Worm (Caenorhabditis elegans) whole organism, mixed stage, embryonic: Measurements from ENCODE around the gene str-228.

ENCODE experiments used
- M03D4.4 ChIP-seq: sonication (generic microtip); optimal IDR thresholded peaks from 2 replicates; lab custom pipeline; 2017; ENCODE audit warnings: mild to moderate bottlenecking, missing genetic modification characterization, missing compliant biosample characterization
- bed-3 ChIP-seq: fragments of 200-800 bp; sonication (Bioruptor generic); optimal IDR thresholded peaks from 3 replicates; lab custom pipeline; 2018; ENCODE audit warnings: mild to moderate bottlenecking, missing genetic modification characterization, moderate library complexity, missing compliant biosample characterization
- blmp-1 ChIP-seq: fragments of 150-350 bp; optimal IDR thresholded peaks from 2 replicates; lab custom pipeline; 2014; ENCODE audit warnings: missing biosample characterization, missing genetic modification characterization
- ceh-39 ChIP-seq: fragments of 150-350 bp; optimal IDR thresholded peaks from 2 replicates; lab custom pipeline; 2014; ENCODE audit warnings: missing biosample characterization, missing genetic modification characterization
- ceh-43 ChIP-seq: fragments of 200-800 bp; sonication (Bioruptor generic); optimal IDR thresholded peaks from 2 replicates; lab custom pipeline; 2018; ENCODE audit warnings: mild to moderate bottlenecking, missing genetic modification characterization, moderate library complexity, missing compliant biosample characterization
- ces-1 ChIP-seq: fragments of 150-350 bp; optimal IDR thresholded peaks from 2 replicates; lab custom pipeline; 2014; ENCODE audit warnings: missing biosample characterization, missing genetic modification reagents, missing genetic modification characterization
- cnd-1 ChIP-seq: fragments of 200-800 bp; sonication (Bioruptor generic); optimal IDR thresholded peaks from 2 replicates; lab custom pipeline; 2018; ENCODE audit warnings: mild to moderate bottlenecking, missing genetic modification characterization, missing compliant biosample characterization
- elt-1 ChIP-seq: sonication (generic microtip); optimal IDR thresholded peaks from 2 replicates; lab custom pipeline; 2017; ENCODE audit warnings: missing genetic modification characterization, mild to moderate bottlenecking, missing compliant biosample characterization, antibody characterized with exemption, moderate library complexity, borderline replicate concordance; ENCODE audit not compliant: insufficient read depth
- elt-3 ChIP-seq: fragments of 150-350 bp; optimal IDR thresholded peaks from 2 replicates; lab custom pipeline; 2014; ENCODE audit warnings: missing biosample characterization, missing genetic modification characterization
- flh-1 ChIP-seq: fragments of 200-800 bp; sonication (Bioruptor generic); optimal IDR thresholded peaks from 2 replicates; lab custom pipeline; 2018; ENCODE audit warnings: mild to moderate bottlenecking, missing genetic modification characterization, moderate library complexity, missing compliant biosample characterization
- hlh-1 ChIP-seq: fragments of 150-350 bp; optimal IDR thresholded peaks from 2 replicates; lab custom pipeline; 2014; ENCODE audit warnings: missing biosample characterization, missing genetic modification reagents, missing genetic modification characterization
- lin-13 ChIP-seq: fragments of 150-350 bp; optimal IDR thresholded peaks from 2 replicates; lab custom pipeline; 2014; ENCODE audit warnings: missing biosample characterization, missing genetic modification characterization
- lin-32 ChIP-seq: fragments of 200-800 bp; sonication (Bioruptor generic); optimal IDR thresholded peaks from 2 replicates; lab custom pipeline; 2018; ENCODE audit warnings: mild to moderate bottlenecking, missing genetic modification characterization, missing compliant biosample characterization
- lsy-2 ChIP-seq: fragments of 150-350 bp; optimal IDR thresholded peaks from 2 replicates; lab custom pipeline; 2014; ENCODE audit warnings: missing biosample characterization, missing genetic modification characterization
- mep-1 ChIP-seq: fragments of 150-350 bp; optimal IDR thresholded peaks from 2 replicates; lab custom pipeline; 2017; ENCODE audit warnings: missing biosample characterization, missing genetic modification reagents, missing genetic modification characterization, inconsistent platforms
- mls-2 ChIP-seq: sonication (generic microtip); optimal IDR thresholded peaks from 2 replicates; lab custom pipeline; 2016; ENCODE audit warnings: mild to moderate bottlenecking, missing genetic modification characterization, moderate library complexity, missing compliant biosample characterization
- nhr-12 ChIP-seq: fragments of 150-350 bp; optimal IDR thresholded peaks from 2 replicates; lab custom pipeline; 2014; ENCODE audit warnings: missing biosample characterization, missing genetic modification characterization
- nhr-2 ChIP-seq: fragments of 150-350 bp; optimal IDR thresholded peaks from 2 replicates; lab custom pipeline; 2014; ENCODE audit warnings: missing biosample characterization, missing genetic modification characterization
- nhr-237 ChIP-seq: fragments of 150-350 bp; optimal IDR thresholded peaks from 2 replicates; lab custom pipeline; 2014; ENCODE audit warnings: missing biosample characterization, missing genetic modification characterization
- nhr-28 ChIP-seq: fragments of 150-350 bp; optimal IDR thresholded peaks from 2 replicates; lab custom pipeline; 2014; ENCODE audit warnings: missing biosample characterization, missing genetic modification characterization
- nhr-76 ChIP-seq: sonication (generic microtip); optimal IDR thresholded peaks from 2 replicates; lab custom pipeline; 2017; ENCODE audit warnings: missing biosample characterization, missing genetic modification characterization
- pha-4 ChIP-seq: fragments of 150-350 bp; optimal IDR thresholded peaks from 2 replicates; lab custom pipeline; 2018; ENCODE audit warnings: missing biosample characterization, missing genetic modification reagents, missing genetic modification characterization
- sem-2 ChIP-seq: fragments of 200-800 bp; sonication (Bioruptor generic); optimal IDR thresholded peaks from 2 replicates; lab custom pipeline; 2018; ENCODE audit warnings: mild to moderate bottlenecking, missing genetic modification characterization, missing compliant biosample characterization
- snpc-4 ChIP-seq: fragments of 150-350 bp; optimal IDR thresholded peaks from 2 replicates; lab custom pipeline; 2014; ENCODE audit warnings: missing biosample characterization, missing genetic modification characterization
- sptf-1 ChIP-seq: sonication (generic microtip); optimal IDR thresholded peaks from 2 replicates; lab custom pipeline; 2017; ENCODE audit warnings: mild to moderate bottlenecking, missing genetic modification characterization, moderate library complexity, missing compliant biosample characterization
- tbx-8 ChIP-seq: fragments of 200-800 bp; sonication (Bioruptor generic); optimal IDR thresholded peaks from 2 replicates; lab custom pipeline; 2018; ENCODE audit warnings: mild to moderate bottlenecking, missing genetic modification characterization, moderate library complexity, missing compliant biosample characterization
- unc-120 ChIP-seq: sonication (generic microtip); optimal IDR thresholded peaks from 2 replicates; lab custom pipeline; 2017; ENCODE audit warnings: missing genetic modification characterization, missing compliant biosample characterization; ENCODE audit not compliant: poor library complexity, severe bottlenecking
- unc-39 ChIP-seq: fragments of 150-350 bp; optimal IDR thresholded peaks from 2 replicates; lab custom pipeline; 2014; ENCODE audit warnings: missing biosample characterization, missing genetic modification characterization
- unc-62 ChIP-seq: fragments of 150-350 bp; optimal IDR thresholded peaks from 2 replicates; lab custom pipeline; 2014; ENCODE audit warnings: missing biosample characterization, missing genetic modification reagents, missing genetic modification characterization
- zip-8 ChIP-seq: fragments of 150-350 bp; optimal IDR thresholded peaks from 2 replicates; lab custom pipeline; 2014; ENCODE audit warnings: missing biosample characterization, missing genetic modification characterization
- ztf-11 ChIP-seq: fragments of 150-350 bp; optimal IDR thresholded peaks from 2 replicates; lab custom pipeline; 2014; ENCODE audit warnings: missing biosample characterization, missing genetic modification characterization

The str-228 gene

ce11 chrV:3490435-3490834, 19.5 kb upstream of the str-228 start, which contains the start of gene srbc-36:
srbc-36 (minus strand) TSS chrV:3490535.
- no peak for TF ChIP-seq pha-4
- no peak for TF ChIP-seq sem-2 (GFP tag; lab: Kevin White, UChicago)
- no peak for TF ChIP-seq ztf-11
- TF ChIP-seq lsy-2 (tag; lab: Kevin White, UChicago) = no peak
- no peak for TF ChIP-seq mls-2 (tag; lab: Kevin White, UChicago)
- TF ChIP-seq M03D4.4 (tag; lab: Kevin White, UChicago) = no peak
- TF ChIP-seq elt-3 (tag; lab: Kevin White, UChicago) = no peak
- TF ChIP-seq mep-1 (tag; lab: Kevin White, UChicago) = no peak
- no peak for TF ChIP-seq blmp-1 (tag; lab: Kevin White, UChicago)
- TF ChIP-seq cnd-1 (tag; lab: Kevin White, UChicago) = no peak
- no peak for TF ChIP-seq sptf-1
- TF ChIP-seq nhr-28 (tag; lab: Kevin White, UChicago) = no peak
- TF ChIP-seq bed-3 (GFP tag; lab: Kevin White, UChicago) = no peak
- TF ChIP-seq zip-8 (tag; lab: Kevin White, UChicago) = no peak
- TF ChIP-seq unc-39 (tag; lab: Kevin White, UChicago) = no peak
- no peak for TF ChIP-seq nhr-237 (tag; lab: Kevin White, UChicago)
- TF ChIP-seq nhr-2 (tag; lab: Kevin White, UChicago) = no peak
- TF ChIP-seq unc-62 (GFP tag; lab: Kevin White, UChicago) = no peak
- no peak for TF ChIP-seq nhr-76 (tag; lab: Kevin White, UChicago)

- TF ChIP-seq lin-13 (tag; lab: Kevin White, UChicago) = no peak
- no peak for TF ChIP-seq mep-1 (tag; lab: Kevin White, UChicago)
- no peak for TF ChIP-seq unc-120 (tag; lab: Kevin White, UChicago)
- TF ChIP-seq nhr-76 (tag; lab: Kevin White, UChicago) = no peak
- TF ChIP-seq ztf-11 = no peak
- TF ChIP-seq nhr-28 (tag; lab: Kevin White, UChicago) = no peak
- TF ChIP-seq ceh-39 (tag; lab: Kevin White, UChicago) = no peak
- no peak for TF ChIP-seq tbx-8 (GFP tag; lab: Kevin White, UChicago)
- TF ChIP-seq flh-1 = no peak
- TF ChIP-seq nhr-12 (tag; lab: Kevin White, UChicago) = no peak
- TF ChIP-seq M03D4.4 (tag; lab: Kevin White, UChicago) = no peak
- TF ChIP-seq sptf-1 = no peak
- no peak for TF ChIP-seq pha-4
- TF ChIP-seq ces-1 (GFP tag; lab: Kevin White, UChicago) = no peak
- no peak for TF ChIP-seq nhr-2 (tag; lab: Kevin White, UChicago)
- TF ChIP-seq lin-32 = no peak
- no peak for TF ChIP-seq lsy-2 (tag; lab: Kevin White, UChicago)
Observed at ce11 chrV:3496880-3497279, 13.1 kb upstream of the str-228 start, which contains the start of gene C07G3.15. C07G3.15 (minus strand) TSS chrV:3496980.

- TF ChIP-seq pha-4 = no peak
- no peak for TF ChIP-seq elt-1 (tag; lab: Kevin White, UChicago)
- no peak for TF ChIP-seq sptf-1
Observed at ce11 chrV:3502038-3502437, 7.9 kb upstream of the str-228 start, which contains the start of the genes C07G3.8 and C07G3.10. C07G3.8 (minus strand) TSS chrV:3502138. C07G3.10 (plus strand) TSS chrV:3502307.

ce11 chrV:3505745-3506144, 4.2 kb upstream of the str-228 start:
- TF ChIP-seq ceh-39 (tag; lab: Kevin White, UChicago) (no peak), bed-3 (GFP tag; lab: Kevin White, UChicago) (no peak), nhr-237 (tag; lab: Kevin White, UChicago) (no peak), nhr-2 (tag; lab: Kevin White, UChicago) (no peak), mls-2 (tag; lab: Kevin White, UChicago) (no peak), snpc-4 (tag; lab: Kevin White, UChicago) (no peak), ceh-43 (GFP tag; lab: Kevin White, UChicago) (no peak), unc-62 (GFP tag; lab: Kevin White, UChicago) (no peak), pha-4 (no peak), blmp-1 (tag; lab: Kevin White, UChicago) (no peak), tbx-8 (GFP tag; lab: Kevin White, UChicago) (no peak), zip-8 (tag; lab: Kevin White, UChicago) (no peak), flh-1 (no peak), lin-13 (tag; lab: Kevin White, UChicago) (no peak), ztf-11 (no peak), hlh-1 (tag; lab: Kevin White, UChicago) (no peak)
- TF ChIP-seq, all 35 proteins: peak for 0
